Worm (Caenorhabditis elegans) whole organism, L4/young adult: ENCODE measurements around the gene F55G7.5.

ENCODE experiments used
- W03F9.2 ChIP-seq: fragments of 150-350 bp; optimal IDR thresholded peaks from 2 replicates; lab custom pipeline; 2014; ENCODE audit warnings: missing biosample characterization, missing genetic modification characterization
- dao-5 ChIP-seq: sonication (generic microtip); optimal IDR thresholded peaks from 2 replicates; lab custom pipeline; 2016; ENCODE audit warnings: missing genotype, missing genetic modification characterization, moderate library complexity, missing compliant biosample characterization
- him-1 ChIP-seq: sonication (generic microtip); optimal IDR thresholded peaks from 2 replicates; lab custom pipeline; 2016; ENCODE audit warnings: missing genotype, missing genetic modification reagents, missing genetic modification characterization, missing compliant biosample characterization

F55G7.5 gene

ce11 chrX:11906626-11907025, 32.1 kb downstream of the F55G7.5 start:
- TF ChIP-seq dao-5, result no peak

- TF ChIP-seq dao-5 (no peak), W03F9.2 (tag; lab: Kevin White, UChicago) (no peak), him-1 (tag; lab: Kevin White, UChicago) (no peak)
These were observed 36.1 kb downstream of the F55G7.5 start, which contains the start of gene Y62H9A.10 for ce11 chrX:11902661-11903060. Y62H9A.10 (minus strand) TSS chrX:11902761.

DNA sequence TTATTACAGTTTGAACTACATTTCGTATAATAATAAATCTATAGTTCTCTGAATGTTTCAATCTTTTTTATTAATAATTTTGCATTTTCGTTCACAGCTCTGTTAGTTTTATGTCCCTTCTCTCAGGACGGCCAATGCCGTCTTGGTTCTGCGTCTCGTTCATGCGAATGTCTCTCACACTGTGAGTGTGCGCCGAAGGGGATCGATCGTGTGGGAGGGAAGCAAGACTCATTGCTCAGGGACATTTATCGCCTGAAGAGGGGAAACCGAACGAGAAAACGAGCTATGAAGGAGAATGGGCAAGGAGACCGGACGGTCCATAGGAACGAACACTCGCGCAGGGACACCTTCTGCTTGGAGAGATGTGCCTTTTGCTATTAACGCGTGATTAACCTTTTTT, 39.7 kb downstream of the F55G7.5 start:
- TF ChIP-seq him-1 (tag; lab: Kevin White, UChicago), result no peak
- no peak for TF ChIP-seq W03F9.2 (tag; lab: Kevin White, UChicago)
- TF ChIP-seq dao-5, result no peak

ce11 chrX:11898040-11898439, 40.7 kb downstream of the F55G7.5 start, which contains the start of gene Y62H9A.9:
Y62H9A.9 (minus strand) TSS chrX:11898140.
- no peak for TF ChIP-seq W03F9.2 (tag; lab: Kevin White, UChicago)
- TF ChIP-seq dao-5, result no peak
- TF ChIP-seq him-1 (tag; lab: Kevin White, UChicago), result no peak

- TF ChIP-seq dao-5, result no peak
- no peak for TF ChIP-seq W03F9.2 (tag; lab: Kevin White, UChicago)
- TF ChIP-seq him-1 (tag; lab: Kevin White, UChicago), result no peak
These were observed 42.0 kb downstream of the F55G7.5 start for ce11 chrX:11896708-11897107.

ce11 chrX:11892328-11892727, 46.4 kb downstream of the F55G7.5 start, which contains the start of gene Y62H9A.8:
Y62H9A.8 (minus strand) TSS chrX:11892428.
- TF ChIP-seq him-1 (tag; lab: Kevin White, UChicago), result no peak
- TF ChIP-seq W03F9.2 (tag; lab: Kevin White, UChicago), result no peak
- TF ChIP-seq dao-5, result no peak
